Worm (Caenorhabditis elegans) whole organism, L1 larva: ENCODE data around the gene spe-29.

Experiments
- C16A3.4 ChIP-seq: fragments of 150-350 bp; optimal IDR thresholded peaks from 2 replicates; lab custom pipeline; 2014; ENCODE audit warnings: missing biosample characterization, missing genetic modification characterization
- C34B4.2 ChIP-seq: sonication (generic microtip); optimal IDR thresholded peaks from 2 replicates; lab custom pipeline; 2017; ENCODE audit warnings: mild to moderate bottlenecking, missing genetic modification characterization, missing compliant biosample characterization
- aha-1 ChIP-seq: fragments of 150-350 bp; optimal IDR thresholded peaks from 2 replicates; lab custom pipeline; 2014; ENCODE audit warnings: missing biosample characterization, missing genetic modification characterization
- alr-1 ChIP-seq: fragments of 200-800 bp; sonication (Bioruptor generic); optimal IDR thresholded peaks from 2 replicates; lab custom pipeline; 2018; ENCODE audit warnings: borderline replicate concordance, mild to moderate bottlenecking, missing genetic modification characterization, missing compliant biosample characterization
- ama-1 ChIP-seq: fragments of 150-350 bp; optimal IDR thresholded peaks from 2 replicates; lab custom pipeline; 2014
- blmp-1 ChIP-seq: fragments of 150-350 bp; optimal IDR thresholded peaks from 2 replicates; lab custom pipeline; 2014; ENCODE audit warnings: missing biosample characterization, missing genetic modification characterization
- ceh-8 ChIP-seq: fragments of 200-800 bp; sonication (Bioruptor generic); optimal IDR thresholded peaks from 2 replicates; lab custom pipeline; 2018; ENCODE audit warnings: mild to moderate bottlenecking, missing genetic modification characterization, moderate library complexity, missing compliant biosample characterization
- dpl-1 ChIP-seq, 3 experiments: fragments of 150-350 bp in 2 of 3; sonication (generic microtip) in 1 of 3; optimal IDR thresholded peaks; 2 replicates each; lab custom pipeline; 2014 to 2017; ENCODE audit warnings: missing biosample characterization in 3 of 3, missing genetic modification characterization in 3 of 3, missing genetic modification reagents in 3 of 3
- dsc-1 ChIP-seq: sonication (generic microtip); optimal IDR thresholded peaks from 2 replicates; lab custom pipeline; 2016; ENCODE audit warnings: mild to moderate bottlenecking, missing genetic modification characterization, missing compliant biosample characterization
- efl-1 ChIP-seq, 4 experiments: fragments of 150-350 bp; optimal IDR thresholded peaks in 3 of 4; peaks in 1 of 4; 1 replicate in 1 of 4; 2 replicates in 3 of 4; lab custom pipeline; 2014; ENCODE audit warnings: missing biosample characterization in 2 of 4, missing genetic modification characterization in 2 of 4, missing genetic modification reagents in 2 of 4
- egl-13 ChIP-seq: sonication (generic microtip); optimal IDR thresholded peaks from 2 replicates; lab custom pipeline; 2016; ENCODE audit warnings: missing genotype, missing genetic modification reagents, missing genetic modification characterization, missing compliant biosample characterization
- irx-1 ChIP-seq: sonication (generic microtip); optimal IDR thresholded peaks from 2 replicates; lab custom pipeline; 2016; ENCODE audit warnings: missing genetic modification characterization, missing compliant biosample characterization
- lin-35 ChIP-seq, 2 experiments: fragments of 150-350 bp; optimal IDR thresholded peaks; 2 replicates each; lab custom pipeline; 2014; ENCODE audit warnings: missing biosample characterization in 2 of 2, missing genetic modification characterization in 2 of 2, missing genetic modification reagents in 2 of 2
- lin-39 ChIP-seq: fragments of 150-350 bp; optimal IDR thresholded peaks from 2 replicates; lab custom pipeline; 2014; ENCODE audit warnings: missing biosample characterization, missing genetic modification reagents, missing genetic modification characterization
- lir-3 ChIP-seq: sonication (generic microtip); optimal IDR thresholded peaks from 2 replicates; lab custom pipeline; 2016; ENCODE audit warnings: mild to moderate bottlenecking, missing genetic modification characterization, moderate library complexity, missing compliant biosample characterization; ENCODE audit not compliant: poor library complexity
- mdl-1 ChIP-seq, 2 experiments: fragments of 150-350 bp; optimal IDR thresholded peaks; 2 replicates each; lab custom pipeline; 2014 to 2017; ENCODE audit warnings: missing biosample characterization in 2 of 2, missing genetic modification characterization in 2 of 2, inconsistent platforms in 1 of 2
- mep-1 ChIP-seq: fragments of 150-350 bp; optimal IDR thresholded peaks from 2 replicates; lab custom pipeline; 2014; ENCODE audit warnings: missing biosample characterization, missing genetic modification characterization
- nhr-19 ChIP-seq: fragments of 200-800 bp; sonication (Bioruptor generic); conservative IDR thresholded peaks from 2 replicates; pipeline ENCODE4 v1.3.6; 2022; ENCODE audit warnings: missing genetic modification characterization, missing compliant biosample characterization
- nhr-84 ChIP-seq: sonication (generic microtip); optimal IDR thresholded peaks from 2 replicates; lab custom pipeline; 2017; ENCODE audit warnings: missing biosample characterization, missing genetic modification characterization
- nhr-90 ChIP-seq: sonication (generic microtip); optimal IDR thresholded peaks from 2 replicates; lab custom pipeline; 2016; ENCODE audit warnings: mild to moderate bottlenecking, missing genetic modification characterization, missing compliant biosample characterization; ENCODE audit not compliant: poor library complexity
- snpc-4 ChIP-seq: fragments of 150-350 bp; optimal IDR thresholded peaks from 2 replicates; lab custom pipeline; 2014; ENCODE audit warnings: missing biosample characterization, missing genetic modification characterization
- snu-23 ChIP-seq: sonication (generic microtip); optimal IDR thresholded peaks from 2 replicates; lab custom pipeline; 2016; ENCODE audit warnings: missing genetic modification characterization, missing compliant biosample characterization
- sox-4 ChIP-seq: sonication (generic microtip); optimal IDR thresholded peaks from 2 replicates; lab custom pipeline; 2016; ENCODE audit warnings: missing genetic modification characterization, missing compliant biosample characterization
- sptf-1 ChIP-seq: fragments of 150-350 bp; optimal IDR thresholded peaks from 2 replicates; lab custom pipeline; 2014; ENCODE audit warnings: missing biosample characterization, missing genetic modification characterization
- sup-37 ChIP-seq: fragments of 200-800 bp; sonication (Bioruptor generic); optimal IDR thresholded peaks from 2 replicates; lab custom pipeline; 2018; ENCODE audit warnings: mild to moderate bottlenecking, missing genetic modification characterization, missing compliant biosample characterization

spe-29 gene

DNA sequence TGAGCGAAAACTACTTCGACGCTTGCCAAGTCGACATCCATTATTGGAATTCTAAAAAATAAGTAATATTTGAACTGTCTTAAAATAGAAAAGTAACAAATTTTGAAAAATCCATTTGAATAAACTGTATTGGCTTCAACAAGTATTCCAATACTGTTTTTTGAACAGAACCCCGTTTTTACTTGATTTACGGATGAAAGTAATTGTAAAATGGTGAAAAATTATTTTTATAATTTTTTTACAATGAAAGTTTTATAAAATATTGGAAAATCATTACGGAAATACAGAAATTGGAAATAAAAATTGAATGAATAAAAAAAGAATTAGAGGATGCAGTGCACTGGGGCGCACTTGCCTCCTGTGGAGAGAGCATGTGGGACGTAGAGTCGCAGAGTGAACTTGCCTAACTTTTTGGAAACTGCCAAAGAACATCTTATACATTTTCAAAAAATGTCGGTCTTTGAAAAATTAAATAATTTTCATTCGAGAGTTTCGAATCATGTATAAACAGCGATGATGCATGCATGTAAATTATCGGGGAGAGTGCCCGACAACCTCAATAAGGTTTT lies 48.6 kb downstream of the spe-29 start, which contains the start of gene rrp-1:
Gene rrp-1 (minus strand): TSS at position 51 of the 569 bp plus-strand sequence.
- no peak for TF ChIP-seq egl-13 (tag; lab: Kevin White, UChicago)
- no peak for TF ChIP-seq snu-23
- no peak for TF ChIP-seq snpc-4 (tag; lab: Kevin White, UChicago)
- TF ChIP-seq dpl-1 (GFP tag; optimal IDR thresholded peaks at IDR 0.05; lab: Kevin White, UChicago), result peak in 1 of 3 experiments; percentile 30
- TF ChIP-seq nhr-19 (GFP tag; lab: Robert Waterston, UW), result no peak
- TF ChIP-seq nhr-84, result no peak
- no peak for TF ChIP-seq sptf-1 (tag; lab: Kevin White, UChicago)
- TF ChIP-seq lin-39 (tag; lab: Kevin White, UChicago), result no peak
- TF ChIP-seq irx-1, result no peak
- no peak for TF ChIP-seq ama-1 (lab: Kevin White, UChicago)
- TF ChIP-seq C16A3.4, result no peak
- no peak for TF ChIP-seq C34B4.2
- peak; percentile 47 for TF ChIP-seq mep-1
- TF ChIP-seq ceh-8 (GFP tag; lab: Kevin White, UChicago), result no peak
- TF ChIP-seq sup-37, result no peak
- no peak for TF ChIP-seq aha-1 (tag; lab: Kevin White, UChicago)
- no peak for TF ChIP-seq dsc-1 (tag; lab: Kevin White, UChicago)
- no peak for TF ChIP-seq alr-1 (tag; lab: Kevin White, UChicago)
- TF ChIP-seq nhr-90 (tag; lab: Kevin White, UChicago), result no peak
- TF ChIP-seq lin-35 (GFP tag; optimal IDR thresholded peaks at IDR 0.05; lab: Kevin White, UChicago), result peak in 1 of 2 experiments; percentile 27
- no peak for TF ChIP-seq lir-3 (tag; lab: Kevin White, UChicago)
- TF ChIP-seq sox-4 (tag; lab: Kevin White, UChicago), result no peak
- TF ChIP-seq efl-1 (optimal IDR thresholded peaks at IDR 0.05; lab: Kevin White, UChicago), result peak; percentile 3 to 29
- TF ChIP-seq efl-1 (GFP tag; optimal IDR thresholded peaks at IDR 0.05 in 1 of 2; lab: Kevin White, UChicago), result no peak

DNA sequence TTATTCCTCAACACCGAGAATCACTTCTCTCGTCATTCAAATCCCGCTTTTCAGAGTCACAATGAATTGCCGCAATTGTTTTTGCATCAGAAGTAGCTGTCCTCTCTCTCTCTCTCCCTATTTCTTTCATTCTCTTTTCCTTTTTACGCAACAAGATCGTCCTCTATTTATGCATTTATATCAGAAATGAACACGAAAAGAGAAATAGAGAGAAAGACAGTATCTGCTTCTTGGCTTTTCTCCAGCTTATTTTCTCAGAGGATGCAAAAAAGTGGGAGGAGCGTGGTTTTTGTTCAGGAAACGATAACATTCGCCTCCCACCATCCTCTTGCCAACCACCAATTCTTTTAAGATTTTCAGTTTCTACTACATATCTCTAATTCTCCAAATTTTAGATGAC lies 49.2 kb downstream of the spe-29 start, which contains the start of gene mam-2:
Gene mam-2 (plus strand): TSS at position 301 of the 400 bp plus-strand sequence.
- TF ChIP-seq blmp-1 (peak; percentile 30), mdl-1 (tag; optimal IDR thresholded peaks at IDR 0.05; lab: Kevin White, UChicago) (no peak)
